Fruit fly (Drosophila melanogaster) whole organism, wandering third instar larva: ENCODE results near the gene Eno.

ENCODE experiments used
- CG32264 ChIP-seq: fragments of 200-800 bp; sonication (Bioruptor generic); optimal IDR thresholded peaks from 2 replicates; lab custom pipeline; 2016; ENCODE audit warnings: missing biosample characterization, missing genetic modification characterization
- CG9705 ChIP-seq: fragments of 200-800 bp; sonication (Bioruptor generic); optimal IDR thresholded peaks from 2 replicates; lab custom pipeline; 2018; ENCODE audit warnings: missing biosample characterization, mild to moderate bottlenecking, missing genetic modification characterization
- CrebA ChIP-seq: fragments of 200-800 bp; sonication (Bioruptor generic); optimal IDR thresholded peaks from 2 replicates; lab custom pipeline; 2016; ENCODE audit warnings: missing biosample characterization, mild to moderate bottlenecking, missing genetic modification characterization, borderline replicate concordance
- Dfd ChIP-seq: fragments of >200 bp; optimal IDR thresholded peaks from 2 replicates; lab custom pipeline; 2017; ENCODE audit warnings: missing biosample characterization, missing genetic modification characterization
- Dif ChIP-seq: fragments of 200-275, 200-300 bp; sonication (Bioruptor generic); optimal IDR thresholded peaks from 2 replicates; lab custom pipeline; 2018; ENCODE audit warnings: missing biosample characterization, missing genetic modification characterization; ENCODE audit not compliant: partially characterized antibody
- GATAd ChIP-seq: sonication (Bioruptor generic); optimal IDR thresholded peaks from 2 replicates; lab custom pipeline; 2016; ENCODE audit warnings: missing biosample characterization, missing genetic modification characterization
- HLH106 ChIP-seq: fragments of 200-800 bp; optimal IDR thresholded peaks from 3 replicates; lab custom pipeline; 2019; ENCODE audit warnings: missing biosample characterization, mild to moderate bottlenecking, missing genetic modification characterization, moderate library complexity
- Hnf4 ChIP-seq: fragments of 200-800 bp; sonication (Bioruptor generic); optimal IDR thresholded peaks from 2 replicates; lab custom pipeline; 2016; ENCODE audit warnings: missing biosample characterization, mild to moderate bottlenecking, missing genetic modification characterization
- Hr83 ChIP-seq: fragments of 200-300 bp; sonication (Bioruptor generic); optimal IDR thresholded peaks from 2 replicates; lab custom pipeline; 2016; ENCODE audit warnings: missing biosample characterization, mild to moderate bottlenecking, missing genetic modification characterization, moderate library complexity; ENCODE audit not compliant: poor library complexity, severe bottlenecking
- Mio ChIP-seq: sonication (Bioruptor generic); optimal IDR thresholded peaks from 2 replicates; lab custom pipeline; 2016; ENCODE audit warnings: missing biosample characterization, missing genetic modification characterization
- Myc ChIP-seq: fragments of >200 bp; optimal IDR thresholded peaks from 2 replicates; lab custom pipeline; 2017
- N ChIP-seq: fragments of >200 bp; optimal IDR thresholded peaks from 2 replicates; lab custom pipeline; 2018; ENCODE audit warnings: missing biosample characterization, missing external identifiers, missing genetic modification characterization
- OdsH ChIP-seq: fragments of 200-800 bp; sonication (Bioruptor generic); optimal IDR thresholded peaks from 2 replicates; lab custom pipeline; 2016; ENCODE audit warnings: missing biosample characterization, mild to moderate bottlenecking, missing genetic modification characterization
- Rel ChIP-seq, 2 experiments: fragments of 200-800 bp; sonication (Bioruptor generic) in 1 of 2; optimal IDR thresholded peaks; 2 replicates in 1 of 2; 3 replicates in 1 of 2; lab custom pipeline; 2016 to 2019; ENCODE audit warnings: mild to moderate bottlenecking in 2 of 2, missing biosample characterization in 2 of 2, missing genetic modification characterization in 2 of 2, moderate library complexity in 1 of 2
- Sp1 ChIP-seq: fragments of 200-800 bp; sonication (Bioruptor generic); optimal IDR thresholded peaks from 3 replicates; lab custom pipeline; 2019; ENCODE audit warnings: missing biosample characterization, mild to moderate bottlenecking, missing genetic modification characterization, moderate library complexity
- Vsx2 ChIP-seq: fragments of 200-300, 225-300 bp; sonication (Bioruptor generic); optimal IDR thresholded peaks from 2 replicates; lab custom pipeline; 2018; ENCODE audit warnings: missing biosample characterization, missing genetic modification characterization; ENCODE audit not compliant: partially characterized antibody
- br ChIP-seq: fragments of 200-800 bp; sonication (Bioruptor generic); optimal IDR thresholded peaks from 2 replicates; lab custom pipeline; 2016; ENCODE audit warnings: missing biosample characterization, missing genetic modification characterization
- brk ChIP-seq: fragments of 200-800 bp; sonication (Bioruptor generic); optimal IDR thresholded peaks from 2 replicates; lab custom pipeline; 2016; ENCODE audit warnings: missing biosample characterization, mild to moderate bottlenecking, missing genetic modification characterization
- dl ChIP-seq, 2 experiments: fragments of 175-275, 200-275 bp in 1 of 2; fragments of 200-275 bp in 1 of 2; sonication (Bioruptor generic); optimal IDR thresholded peaks; lab custom pipeline; 2018; ENCODE audit warnings: mild to moderate bottlenecking in 2 of 2, missing biosample characterization in 2 of 2, missing genetic modification characterization in 2 of 2, moderate library complexity in 2 of 2; ENCODE audit not compliant: partially characterized antibody in 2 of 2, insufficient read depth in 1 of 2
- dsf ChIP-seq: sonication (Bioruptor generic); optimal IDR thresholded peaks from 2 replicates; lab custom pipeline; 2016; ENCODE audit warnings: missing biosample characterization, missing genetic modification characterization, borderline replicate concordance
- ey ChIP-seq: fragments of 200-800 bp; sonication (Bioruptor generic); optimal IDR thresholded peaks from 2 replicates; lab custom pipeline; 2016; ENCODE audit warnings: missing biosample characterization, missing genetic modification characterization
- foxo ChIP-seq, 2 experiments: fragments of 200-800 bp; sonication (Bioruptor generic); optimal IDR thresholded peaks; 2 replicates in 1 of 2; 3 replicates in 1 of 2; lab custom pipeline; 2016 to 2017; ENCODE audit warnings: missing biosample characterization in 2 of 2, missing genetic modification characterization in 2 of 2
- fru ChIP-seq: fragments of 200-800 bp; sonication (Bioruptor generic); optimal IDR thresholded peaks from 3 replicates; lab custom pipeline; 2016; ENCODE audit warnings: missing biosample characterization, mild to moderate bottlenecking, missing genetic modification characterization
- h ChIP-seq: fragments of 200-800 bp; sonication (Bioruptor generic); optimal IDR thresholded peaks from 3 replicates; lab custom pipeline; 2016; ENCODE audit warnings: missing biosample characterization, mild to moderate bottlenecking, missing genetic modification characterization
- jim ChIP-seq: fragments of 175-275, 200-325 bp; sonication (Bioruptor generic); optimal IDR thresholded peaks from 2 replicates; lab custom pipeline; 2016; ENCODE audit warnings: missing biosample characterization, mild to moderate bottlenecking, missing genetic modification characterization
- lola ChIP-seq: fragments of >200 bp; optimal IDR thresholded peaks from 2 replicates; lab custom pipeline; 2017; ENCODE audit warnings: missing biosample characterization, missing genetic modification characterization
- pan ChIP-seq: fragments of >200 bp; optimal IDR thresholded peaks from 2 replicates; lab custom pipeline; 2017
- psq ChIP-seq: fragments of 200-800 bp; sonication (Bioruptor generic); optimal IDR thresholded peaks from 3 replicates; lab custom pipeline; 2017; ENCODE audit warnings: missing biosample characterization, mild to moderate bottlenecking, missing genetic modification characterization, moderate library complexity
- rgr ChIP-seq: fragments of 200-800 bp; sonication (Bioruptor generic); optimal IDR thresholded peaks from 3 replicates; lab custom pipeline; 2016; ENCODE audit warnings: missing biosample characterization, mild to moderate bottlenecking, missing genetic modification characterization
- sage ChIP-seq: fragments of 200-800 bp; sonication (Bioruptor generic); optimal IDR thresholded peaks from 2 replicates; lab custom pipeline; 2016; ENCODE audit warnings: missing biosample characterization, mild to moderate bottlenecking, missing genetic modification characterization
- sv ChIP-seq: fragments of 200-800 bp; sonication (Bioruptor generic); optimal IDR thresholded peaks from 3 replicates; lab custom pipeline; 2016; ENCODE audit warnings: missing biosample characterization, missing genetic modification characterization
- tai ChIP-seq: sonication (Bioruptor generic); optimal IDR thresholded peaks from 2 replicates; lab custom pipeline; 2016; ENCODE audit warnings: missing biosample characterization, missing genetic modification characterization
- usp ChIP-seq: fragments of >200 bp; optimal IDR thresholded peaks from 2 replicates; lab custom pipeline; 2017; ENCODE audit warnings: missing biosample characterization, missing genetic modification characterization
- woc ChIP-seq: sonication (Bioruptor generic); optimal IDR thresholded peaks from 2 replicates; lab custom pipeline; 2016; ENCODE audit warnings: missing biosample characterization, mild to moderate bottlenecking, missing genetic modification characterization

Gene Eno

dm6 chr2L:1729607-1730011 lies at the start of gene Eno, which contains the start of gene CG31937:
Gene Eno, minus strand, starts transcription at chr2L:1729636.
Gene CG31937, plus strand, starts transcription at chr2L:1729887.
- peak; percentile 38 for TF ChIP-seq rgr (GFP tag; lab: Kevin White, UChicago)
- TF ChIP-seq Hr83 (GFP tag; lab: Kevin White, UChicago), result no peak
- peak; percentile 74 for TF ChIP-seq br (GFP tag; lab: Kevin White, UChicago)
- TF ChIP-seq CG32264 (GFP tag; lab: Kevin White, UChicago), result no peak
- no peak for TF ChIP-seq GATAd
- peak; percentile 4 for TF ChIP-seq sv (GFP tag; lab: Kevin White, UChicago)
- peak; percentile 40 for TF ChIP-seq fru (GFP tag; lab: Kevin White, UChicago)
- peak in 1 of 2 experiments; percentile 48 for TF ChIP-seq foxo (GFP tag; optimal IDR thresholded peaks at IDR 0.05; lab: Kevin White, UChicago)
- TF ChIP-seq psq (GFP tag; lab: Kevin White, UChicago), result peak; percentile 43
- TF ChIP-seq jim, result no peak
- peak; percentile 51 for TF ChIP-seq HLH106 (tag; lab: Kevin White, UChicago)
- no peak for TF ChIP-seq Rel (GFP tag; optimal IDR thresholded peaks at IDR 0.05; lab: Kevin White, UChicago)
- TF ChIP-seq Rel (tag; optimal IDR thresholded peaks at IDR 0.05; lab: Kevin White, UChicago), result peak; percentile 8
- TF ChIP-seq sage (GFP tag; lab: Kevin White, UChicago), result no peak
- peak; percentile 79 for TF ChIP-seq woc (GFP tag; lab: Kevin White, UChicago)
- TF ChIP-seq brk, result no peak
- no peak for TF ChIP-seq N (GFP tag; lab: Kevin White, UChicago)
- no peak for TF ChIP-seq dsf (GFP tag; lab: Kevin White, UChicago)
- TF ChIP-seq Hnf4 (GFP tag; lab: Kevin White, UChicago), result peak; percentile 68
- TF ChIP-seq Dfd (GFP tag; lab: Kevin White, UChicago), result no peak
- TF ChIP-seq Myc (lab: Kevin White, UChicago), result peak; percentile 76
- peak; percentile 47 for TF ChIP-seq h (GFP tag; lab: Kevin White, UChicago)
- peak; percentile 11 for TF ChIP-seq Dif (GFP tag; lab: Kevin White, UChicago)
- TF ChIP-seq Sp1 (GFP tag; lab: Kevin White, UChicago), result peak; percentile 63
- no peak for TF ChIP-seq pan (lab: Kevin White, UChicago)
- peak; percentile 31 for TF ChIP-seq ey (GFP tag; lab: Kevin White, UChicago)
- peak; percentile 8 for TF ChIP-seq CG9705 (GFP tag; lab: Kevin White, UChicago)
- no peak for TF ChIP-seq dl (GFP tag; optimal IDR thresholded peaks at IDR 0.05; lab: Kevin White, UChicago; ENCODE audit: insufficient read depth in 1 of 2, partially characterized antibody in 2 of 2)
- no peak for TF ChIP-seq usp (GFP tag; lab: Kevin White, UChicago)
- peak; percentile 31 for TF ChIP-seq OdsH
- TF ChIP-seq Mio (GFP tag; lab: Kevin White, UChicago), result no peak

DNA sequence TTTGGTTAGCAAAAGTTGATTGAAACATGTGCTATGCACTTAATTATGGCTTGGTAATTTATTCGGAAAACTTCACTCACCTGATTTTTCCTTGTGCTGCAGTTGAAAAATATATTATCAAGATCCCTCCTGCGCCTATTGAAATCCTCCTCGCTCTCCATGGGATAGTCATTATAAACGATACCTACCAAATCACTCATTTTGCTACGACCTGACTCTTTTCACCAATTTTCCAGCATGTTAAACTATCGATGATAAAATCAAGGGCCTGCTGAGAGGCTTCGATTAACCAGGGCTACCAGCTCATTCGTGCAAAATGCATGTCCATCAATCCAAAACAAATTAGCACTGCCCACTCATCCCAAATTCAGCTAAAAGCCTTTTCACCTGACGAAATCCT lies 29.4 kb upstream of the Eno start, which contains the start of gene CG17650:
Gene CG17650 (minus strand): TSS at position 241 of the 400 bp plus-strand sequence.
- no peak for TF ChIP-seq GATAd
- no peak for TF ChIP-seq dsf (GFP tag; lab: Kevin White, UChicago)
- no peak for TF ChIP-seq lola (GFP tag; lab: Kevin White, UChicago)
- TF ChIP-seq CrebA (GFP tag; lab: Kevin White, UChicago), result no peak
- no peak for TF ChIP-seq HLH106 (tag; lab: Kevin White, UChicago)
- TF ChIP-seq Vsx2 (GFP tag; lab: Kevin White, UChicago), result no peak
- TF ChIP-seq usp (GFP tag; lab: Kevin White, UChicago), result no peak
- TF ChIP-seq CG32264 (GFP tag; lab: Kevin White, UChicago), result no peak
- no peak for TF ChIP-seq tai (GFP tag; lab: Kevin White, UChicago)
- no peak for TF ChIP-seq br (GFP tag; lab: Kevin White, UChicago)
- TF ChIP-seq Hnf4 (GFP tag; lab: Kevin White, UChicago), result no peak
- no peak for TF ChIP-seq jim
- TF ChIP-seq rgr (GFP tag; lab: Kevin White, UChicago), result no peak
- no peak for TF ChIP-seq sv (GFP tag; lab: Kevin White, UChicago)
- no peak for TF ChIP-seq sage (GFP tag; lab: Kevin White, UChicago)
- TF ChIP-seq fru (GFP tag; lab: Kevin White, UChicago), result no peak
- no peak for TF ChIP-seq Myc (lab: Kevin White, UChicago)
- no peak for TF ChIP-seq h (GFP tag; lab: Kevin White, UChicago)
- no peak for TF ChIP-seq OdsH
- no peak for TF ChIP-seq foxo (GFP tag; optimal IDR thresholded peaks at IDR 0.05; lab: Kevin White, UChicago)
- TF ChIP-seq, all 38 proteins: peak for 0
